Worm (Caenorhabditis elegans): ENCODE measurements around the gene col-80.

The col-80 gene

DNA sequence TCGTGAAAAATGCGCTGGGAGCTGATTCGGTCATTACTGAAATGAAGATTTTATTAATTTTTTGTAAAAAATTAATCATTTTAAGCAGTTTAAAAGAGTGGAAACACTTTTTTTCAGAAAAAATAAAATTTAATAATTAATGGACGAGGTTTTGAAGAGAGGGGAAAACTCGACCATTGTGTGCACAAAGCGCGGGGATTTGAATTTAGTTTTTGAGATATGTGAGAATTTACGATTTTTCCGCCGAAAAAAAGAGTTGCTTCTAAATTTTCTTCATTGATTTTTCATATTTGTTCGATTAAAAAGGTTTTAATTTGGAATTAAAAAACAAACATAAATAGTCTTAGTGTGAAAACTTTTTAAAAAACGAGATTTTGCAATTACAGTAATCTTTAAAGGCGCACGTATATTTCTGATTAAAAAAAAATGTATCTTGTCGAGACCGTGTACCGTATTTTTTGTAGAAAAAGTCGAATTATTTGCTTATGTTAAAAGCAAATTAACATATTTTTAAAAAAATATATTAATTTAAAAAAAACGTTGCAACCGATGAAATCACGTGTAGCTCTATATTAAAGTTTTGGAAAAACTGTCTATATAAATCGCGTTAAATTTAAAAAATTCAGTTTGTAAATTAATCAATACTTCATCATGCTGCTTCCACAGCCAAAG lies 7.4 kb downstream of the col-80 start, which contains the start of the genes dph-2 and C09G5.7:
TSS of gene dph-2 (minus strand) at position 36 of the 672 bp plus-strand sequence.
TSS of gene C09G5.7 (plus strand) at position 622 of the 672 bp plus-strand sequence.
- no peak for TF ChIP-seq F13H6.1 (tag; optimal IDR thresholded peaks at IDR 0.05)
- TF ChIP-seq C34F6.9 (tag; optimal IDR thresholded peaks at IDR 0.05), result peak; percentile 40
- TF ChIP-seq gmeb-1 (tag; optimal IDR thresholded peaks at IDR 0.05), result peak; percentile 88

DNA sequence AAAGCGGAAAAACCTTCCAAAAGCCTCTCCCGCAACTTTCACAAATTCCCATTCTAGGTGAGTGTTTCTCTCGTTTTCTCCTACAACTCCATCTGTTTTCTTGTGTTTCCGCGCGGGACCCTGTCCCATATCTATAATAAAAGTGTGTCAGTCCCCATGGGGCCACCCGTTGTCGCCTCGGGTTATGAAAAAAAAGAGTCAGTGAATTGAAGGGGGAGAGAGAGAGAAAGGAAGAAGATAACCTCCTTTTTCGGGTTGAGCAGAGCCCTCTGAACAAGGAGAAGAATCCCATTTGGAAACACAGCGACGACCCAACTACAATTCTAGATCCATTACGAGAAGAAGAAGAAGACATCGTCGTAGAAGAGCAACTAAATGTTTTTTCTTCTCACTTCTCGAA lies 10.1 kb downstream of the col-80 start, which contains the start of gene C09G5.13:
TSS of gene C09G5.13 (plus strand) at position 301 of the 400 bp plus-strand sequence.
- TF ChIP-seq nhr-129 (tag; optimal IDR thresholded peaks at IDR 0.05), result no peak
- no peak for TF ChIP-seq ztf-11 (tag; optimal IDR thresholded peaks at IDR 0.05)
- no peak for TF ChIP-seq nhr-12 (tag; optimal IDR thresholded peaks at IDR 0.05)
- no peak for TF ChIP-seq lin-11 (tag; optimal IDR thresholded peaks at IDR 0.05)
- no peak for TF ChIP-seq F13H6.1 (tag; optimal IDR thresholded peaks at IDR 0.05)
- TF ChIP-seq sma-9 (GFP tag; optimal IDR thresholded peaks at IDR 0.05), result no peak
- no peak for TF ChIP-seq sma-9 (tag; optimal IDR thresholded peaks at IDR 0.05)
- no peak for TF ChIP-seq ama-1 (optimal IDR thresholded peaks at IDR 0.05)
- no peak for TF ChIP-seq ztf-1 (GFP tag; conservative IDR thresholded peaks at IDR 0.05)
- no peak for TF ChIP-seq nhr-25 (tag; optimal IDR thresholded peaks at IDR 0.05)
- TF ChIP-seq R02D3.7 (tag; optimal IDR thresholded peaks at IDR 0.05), result no peak
- TF ChIP-seq unc-55 (GFP tag; optimal IDR thresholded peaks at IDR 0.05), result no peak
- no peak for TF ChIP-seq ztf-4 (tag; optimal IDR thresholded peaks at IDR 0.05)
- TF ChIP-seq dmd-4 (tag; optimal IDR thresholded peaks at IDR 0.05), result no peak
- no peak for TF ChIP-seq C34F6.9 (tag; optimal IDR thresholded peaks at IDR 0.05)
- TF ChIP-seq elt-1 (tag; optimal IDR thresholded peaks at IDR 0.05), result no peak
- no peak for TF ChIP-seq nhr-77 (tag; optimal IDR thresholded peaks at IDR 0.05)
- TF ChIP-seq sma-3 (GFP tag; optimal IDR thresholded peaks at IDR 0.05), result no peak
- no peak for TF ChIP-seq nhr-23 (tag; optimal IDR thresholded peaks at IDR 0.05)
- TF ChIP-seq mbf-1 (tag; optimal IDR thresholded peaks at IDR 0.05), result no peak
- TF ChIP-seq sem-4 (tag; optimal IDR thresholded peaks at IDR 0.05), result no peak

DNA sequence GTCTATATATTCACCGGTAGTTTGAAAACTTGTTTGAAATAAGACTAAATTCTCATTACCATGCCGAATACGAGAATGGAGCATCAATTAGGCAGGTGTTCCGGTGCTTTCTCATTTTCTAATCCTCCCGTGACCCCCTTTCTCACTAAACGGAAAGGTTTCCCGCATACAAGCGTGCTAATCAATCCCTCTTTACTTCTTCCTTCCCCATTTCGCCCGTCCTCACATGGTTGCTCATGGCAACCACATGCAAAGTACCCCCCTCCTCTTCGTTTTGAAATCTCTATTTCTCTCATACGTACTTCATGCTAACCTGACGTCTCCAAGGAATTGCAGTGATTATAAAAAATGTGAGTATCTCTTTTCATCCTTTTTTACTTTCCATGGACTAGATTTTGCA lies 12.9 kb downstream of the col-80 start, which contains the start of gene mks-5:
TSS of gene mks-5 (plus strand) at position 301 of the 400 bp plus-strand sequence.
- TF ChIP-seq mab-5 (tag; optimal IDR thresholded peaks at IDR 0.05), result no peak
- TF ChIP-seq nhr-25 (tag; optimal IDR thresholded peaks at IDR 0.05), result no peak
- TF ChIP-seq nhr-12 (tag; optimal IDR thresholded peaks at IDR 0.05), result no peak
- no peak for TF ChIP-seq aly-2 (tag; optimal IDR thresholded peaks at IDR 0.05)
- no peak for TF ChIP-seq zag-1 (tag; optimal IDR thresholded peaks at IDR 0.05)
- TF ChIP-seq ztf-1 (GFP tag; conservative IDR thresholded peaks at IDR 0.05), result no peak
- TF ChIP-seq crh-2 (tag; optimal IDR thresholded peaks at IDR 0.05), result no peak
- no peak for TF ChIP-seq gmeb-1 (tag; optimal IDR thresholded peaks at IDR 0.05)
- TF ChIP-seq skn-1 (tag; optimal IDR thresholded peaks at IDR 0.05), result no peak
- TF ChIP-seq lin-39 (tag; optimal IDR thresholded peaks at IDR 0.05), result no peak
- no peak for TF ChIP-seq blmp-1 (tag; optimal IDR thresholded peaks at IDR 0.05; ENCODE audit: insufficient read depth)
- TF ChIP-seq nhr-23 (tag; optimal IDR thresholded peaks at IDR 0.05), result no peak
- TF ChIP-seq alr-1 (tag; optimal IDR thresholded peaks at IDR 0.05), result no peak
- TF ChIP-seq F13H6.1 (tag; optimal IDR thresholded peaks at IDR 0.05), result no peak
- no peak for TF ChIP-seq sma-9 (GFP tag; optimal IDR thresholded peaks at IDR 0.05)
- TF ChIP-seq sma-9 (tag; optimal IDR thresholded peaks at IDR 0.05), result no peak
- no peak for TF ChIP-seq fos-1 (tag; optimal IDR thresholded peaks at IDR 0.05)
- TF ChIP-seq nhr-21 (tag; optimal IDR thresholded peaks at IDR 0.05), result no peak
- TF ChIP-seq mdl-1 (tag; optimal IDR thresholded peaks at IDR 0.05), result no peak

DNA sequence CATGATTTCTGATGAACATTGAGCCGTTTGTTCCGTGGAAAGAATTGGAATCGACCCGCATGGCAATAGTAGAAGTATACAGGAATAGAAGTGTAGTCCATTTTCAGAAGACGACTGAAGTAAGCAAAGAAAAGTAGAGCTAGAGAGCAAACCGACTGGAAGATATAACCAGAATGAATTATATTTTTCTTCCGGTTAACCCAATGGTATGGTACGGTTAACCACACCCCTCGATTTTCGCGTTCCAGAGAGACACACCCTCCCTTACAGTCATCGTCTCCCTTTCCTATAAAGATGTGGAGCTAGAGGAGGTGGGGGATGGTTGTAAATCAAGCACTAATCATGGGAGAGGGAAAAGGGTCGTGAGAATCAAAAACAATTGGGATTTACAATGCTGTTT lies 16.1 kb downstream of the col-80 start, which contains the start of gene C09G5.14:
TSS of gene C09G5.14 (minus strand) at position 101 of the 400 bp plus-strand sequence.
- TF ChIP-seq ztf-4 (tag; optimal IDR thresholded peaks at IDR 0.05), result no peak
- no peak for TF ChIP-seq unc-62 (GFP tag; optimal IDR thresholded peaks at IDR 0.05)
- TF ChIP-seq nhr-21 (tag; optimal IDR thresholded peaks at IDR 0.05), result no peak
- TF ChIP-seq ama-1 (optimal IDR thresholded peaks at IDR 0.05), result no peak
- no peak for TF ChIP-seq nhr-77 (tag; optimal IDR thresholded peaks at IDR 0.05)

DNA sequence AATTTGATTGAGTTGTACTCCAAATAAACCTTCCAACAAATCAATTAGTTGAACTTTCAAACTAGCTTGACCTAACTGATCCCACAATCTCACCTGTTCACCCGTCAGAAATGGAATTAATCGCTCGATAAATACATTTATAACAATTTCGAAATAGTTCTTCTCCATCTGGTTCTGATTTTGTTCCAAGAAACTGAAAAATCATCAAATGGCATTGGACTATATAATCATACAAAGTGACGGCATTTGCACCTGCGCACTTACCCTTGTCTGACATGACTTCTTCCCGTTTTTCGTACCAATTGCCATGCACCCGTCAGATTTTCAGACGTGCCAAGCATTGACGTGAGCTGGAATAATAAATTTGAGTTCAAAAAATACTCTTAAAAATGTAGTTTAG lies 23.7 kb downstream of the col-80 start:
- TF ChIP-seq alr-1 (tag; optimal IDR thresholded peaks at IDR 0.05) (no peak), nhr-21 (tag; optimal IDR thresholded peaks at IDR 0.05) (peak; percentile 28), gmeb-1 (tag; optimal IDR thresholded peaks at IDR 0.05) (no peak), sma-9 (GFP tag; optimal IDR thresholded peaks at IDR 0.05) (peak; percentile 43), sma-9 (tag; optimal IDR thresholded peaks at IDR 0.05) (no peak), mdl-1 (tag; optimal IDR thresholded peaks at IDR 0.05) (no peak), unc-55 (GFP tag; optimal IDR thresholded peaks at IDR 0.05) (no peak), sma-3 (GFP tag; optimal IDR thresholded peaks at IDR 0.05) (no peak), fos-1 (tag; optimal IDR thresholded peaks at IDR 0.05) (no peak), zag-1 (tag; optimal IDR thresholded peaks at IDR 0.05) (no peak), elt-1 (tag; optimal IDR thresholded peaks at IDR 0.05) (no peak), nhr-11 (tag; optimal IDR thresholded peaks at IDR 0.05) (no peak), nhr-6 (tag; optimal IDR thresholded peaks at IDR 0.05) (no peak)
